Fruit fly (Drosophila melanogaster) S2 (cell line): ENCODE data around the gene CG13999.

Experiments
- CG8478 ChIP-seq: fragments of >200 bp; optimal IDR thresholded peaks from 2 replicates; lab custom pipeline; 2018
- CTCF ChIP-seq, 2 experiments: fragments of >200 bp; optimal IDR thresholded peaks; 2 replicates each; lab custom pipeline; 2018

The CG13999 gene

DNA sequence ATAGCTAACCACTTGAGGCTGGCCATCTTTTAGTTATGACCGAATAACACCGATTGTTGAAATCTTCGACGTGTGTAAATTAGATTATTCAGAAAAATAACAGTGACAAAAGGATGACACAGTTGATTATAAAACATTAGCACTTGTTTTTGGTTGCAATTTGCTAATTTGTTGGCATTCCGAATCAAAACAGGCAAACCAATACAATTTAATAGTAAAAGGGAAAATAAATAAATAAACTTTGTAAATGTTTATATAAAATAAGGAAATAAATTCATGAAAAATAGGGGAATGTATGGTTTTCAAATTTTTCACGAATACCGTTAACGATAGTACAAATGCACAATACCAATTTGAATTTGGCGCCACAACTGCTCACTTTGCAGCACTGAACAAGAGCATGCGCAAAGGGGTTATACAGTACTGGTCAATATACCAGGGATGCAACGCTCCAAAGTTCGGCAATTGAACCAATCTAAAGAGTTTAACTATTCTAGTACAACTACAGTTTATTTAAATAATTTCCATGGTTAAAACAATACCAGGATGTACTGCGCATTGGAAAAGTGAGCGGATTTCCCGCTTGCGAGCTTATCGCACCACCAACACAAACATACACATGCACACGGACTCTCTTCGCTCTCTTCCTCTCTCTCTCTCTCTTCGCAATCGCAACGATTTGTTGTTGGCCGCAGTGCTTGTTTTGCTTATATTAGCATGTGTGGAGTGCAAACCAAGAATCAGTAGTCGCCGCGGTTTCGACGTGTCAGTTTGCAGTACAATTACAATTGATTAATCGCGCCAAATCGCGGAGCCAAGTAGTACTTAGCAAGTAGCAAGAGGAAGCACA is 12.8 kb downstream of the CG13999 start, which contains the start of the genes Sfp26Ad and Gpdh1:
Sfp26Ad (minus strand) TSS at position 76 of the 850 bp plus-strand sequence.
Gpdh1 (plus strand) TSS at position 415 of the 850 bp plus-strand sequence.
- TF ChIP-seq CTCF (optimal IDR thresholded peaks at IDR 0.05; lab: Kevin White, UChicago), result no peak
- TF ChIP-seq CG8478, result no peak

DNA sequence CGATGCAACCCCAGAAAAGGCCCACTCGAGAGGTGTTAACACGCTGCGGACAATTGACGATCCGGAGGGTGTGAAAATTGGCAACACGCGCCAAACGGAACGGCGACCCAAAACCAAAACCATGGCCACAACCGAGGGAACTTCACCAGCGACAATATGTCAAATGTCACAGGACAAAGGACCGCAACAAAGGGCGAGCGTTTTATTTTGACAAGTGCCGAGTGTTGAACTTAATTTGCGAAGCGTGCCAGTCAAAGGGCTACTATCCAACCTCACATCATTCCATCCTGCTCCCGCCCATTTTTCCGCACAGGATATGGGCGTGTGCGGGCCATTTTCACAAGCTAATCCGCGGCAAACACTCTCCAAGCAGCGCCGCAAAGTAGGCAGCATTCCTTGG is 28.9 kb downstream of the CG13999 start:
- TF ChIP-seq CTCF (optimal IDR thresholded peaks at IDR 0.05; lab: Kevin White, UChicago), result no peak
- TF ChIP-seq CG8478, result no peak

DNA sequence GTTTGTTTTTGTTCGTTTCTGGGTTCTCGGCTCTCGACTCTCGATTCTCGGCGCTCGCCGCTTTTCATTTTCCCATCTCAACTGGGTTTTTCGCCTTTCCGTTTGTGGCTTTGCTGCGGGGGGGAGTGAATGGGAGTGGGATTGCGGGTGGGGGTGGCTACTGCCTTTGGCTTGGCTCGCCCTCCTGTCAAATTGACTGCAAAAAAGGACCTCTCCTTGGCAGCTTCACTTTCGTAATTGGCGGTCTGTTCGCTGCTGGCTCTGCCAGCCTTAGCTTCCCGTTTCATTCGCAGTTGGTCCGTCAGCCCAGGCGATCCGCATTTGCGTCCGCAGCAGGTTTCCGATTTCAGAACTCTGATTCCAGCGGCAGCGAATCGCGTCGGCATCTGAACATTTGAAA is 30.6 kb downstream of the CG13999 start, which contains the start of gene dsf:
dsf (plus strand) TSS at position 301 of the 400 bp plus-strand sequence.
- TF ChIP-seq CTCF (optimal IDR thresholded peaks at IDR 0.05; lab: Kevin White, UChicago) (no peak), CG8478 (no peak)

DNA sequence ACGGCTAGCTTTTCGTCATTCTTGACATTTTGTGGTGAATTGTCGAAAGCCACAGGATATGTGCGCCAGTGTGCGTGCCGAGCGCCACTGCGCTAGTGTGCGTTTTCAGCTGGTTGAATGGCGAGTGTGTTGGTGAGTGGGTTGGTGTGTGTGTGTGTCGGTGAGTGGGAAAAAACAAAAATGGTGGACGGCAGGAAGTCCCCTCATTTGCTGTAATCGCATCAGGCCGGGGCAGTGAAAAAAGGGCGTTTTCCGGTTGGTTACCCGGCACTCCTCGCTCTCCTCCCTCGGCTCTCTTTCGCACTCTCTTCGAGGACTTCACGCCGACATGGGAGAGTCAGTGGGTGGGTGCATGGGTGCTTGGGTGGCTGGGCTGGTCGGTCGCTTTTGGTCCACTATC is 31.1 kb downstream of the CG13999 start:
- TF ChIP-seq CG8478 (no peak), CTCF (optimal IDR thresholded peaks at IDR 0.05; lab: Kevin White, UChicago) (no peak)

DNA sequence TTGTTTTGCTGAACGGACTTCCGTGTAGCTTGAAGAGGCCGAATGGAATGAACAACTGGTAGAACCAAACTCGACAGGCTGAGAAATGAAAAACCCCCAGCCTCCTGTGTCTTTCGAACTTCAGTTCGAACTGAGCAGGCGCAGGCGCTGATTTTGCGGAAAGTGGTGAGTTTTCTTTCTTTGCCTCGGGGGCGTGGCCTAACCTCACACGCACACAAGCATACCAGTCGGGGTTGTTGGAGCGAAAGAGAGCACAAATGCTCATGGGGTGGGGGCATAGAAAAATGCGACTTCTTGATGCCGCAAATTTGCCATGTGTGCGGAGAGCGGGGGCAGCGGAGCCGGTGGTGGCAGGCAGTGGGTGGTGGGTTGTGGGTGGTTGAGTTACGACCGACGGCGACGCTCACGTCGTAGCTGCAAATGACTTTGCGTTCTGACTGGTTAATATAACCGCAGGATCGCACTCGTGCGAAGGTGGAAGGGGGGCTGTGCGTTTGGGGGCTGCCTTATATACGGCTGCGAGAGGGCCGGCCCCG is 32.6 kb downstream of the CG13999 start, which contains the start of gene CG9016:
CG9016 (minus strand) TSS at position 51 of the 536 bp plus-strand sequence.
- TF ChIP-seq CG8478, result no peak

DNA sequence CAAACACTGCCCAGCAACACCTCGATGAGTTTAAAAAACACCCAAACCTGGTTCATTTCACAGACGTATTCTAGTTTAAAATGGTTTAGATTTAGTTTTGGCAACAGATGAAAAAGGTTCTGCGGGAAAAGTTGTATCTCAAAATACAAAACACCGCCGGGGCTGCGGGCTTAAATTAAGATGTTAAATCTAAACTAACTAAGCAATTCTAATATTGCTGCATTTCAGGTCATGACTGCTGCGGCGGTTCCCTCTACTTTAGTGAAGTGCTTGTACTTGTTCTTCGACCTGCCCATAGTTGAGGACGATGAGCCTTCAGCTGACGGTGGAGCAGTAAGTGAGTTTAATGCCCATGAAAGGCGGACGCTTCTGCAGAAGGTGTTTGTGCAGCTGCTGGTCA is 46.1 kb downstream of the CG13999 start, which contains the start of gene CG14000:
CG14000 (minus strand) TSS at position 101 of the 400 bp plus-strand sequence.
- TF ChIP-seq CTCF (optimal IDR thresholded peaks at IDR 0.05; lab: Kevin White, UChicago), result no peak
- no peak for TF ChIP-seq CG8478

DNA sequence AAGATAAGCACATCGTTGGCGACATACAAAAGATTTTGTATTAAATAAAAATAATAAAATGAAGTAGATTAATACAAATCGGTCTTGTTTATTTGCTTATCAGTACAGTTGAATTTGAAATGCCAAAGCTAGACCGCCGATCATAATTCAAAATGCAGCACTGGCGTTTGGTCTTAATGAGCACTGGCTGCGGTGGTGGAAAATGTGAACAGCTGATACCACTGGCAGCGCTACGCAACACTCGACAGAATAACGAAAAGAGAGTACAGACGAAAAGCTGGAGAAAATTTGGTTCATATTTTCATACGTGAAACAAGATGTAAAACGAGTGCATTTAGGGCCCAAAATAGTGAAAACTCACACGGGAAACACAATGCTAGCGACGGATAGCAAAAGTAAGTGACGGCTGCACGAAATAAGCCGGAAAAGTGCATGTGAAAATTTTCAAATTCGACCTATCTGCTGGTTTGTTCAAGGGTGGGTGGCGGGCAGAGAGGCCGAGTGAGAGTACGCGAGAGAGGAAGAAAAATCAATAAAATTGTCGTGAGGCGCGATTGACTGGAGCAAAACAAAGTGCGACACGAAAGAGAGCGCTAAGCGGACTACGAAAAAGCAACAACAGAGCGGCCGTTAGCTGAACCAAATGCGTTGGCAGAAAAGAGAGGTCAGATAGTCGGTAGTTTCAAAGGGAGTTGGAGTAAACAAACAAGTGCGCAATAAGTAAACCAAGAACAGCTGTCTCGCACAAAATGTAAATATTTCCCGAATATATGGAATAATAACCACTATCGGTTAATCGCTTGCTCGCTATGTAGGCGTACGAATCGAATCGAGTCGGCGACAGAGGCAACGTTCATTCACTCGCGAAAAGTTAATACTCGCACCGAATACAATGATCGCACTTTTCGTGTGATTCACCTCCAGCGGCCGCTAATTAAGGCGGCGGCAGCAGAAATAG is 49.1 kb downstream of the CG13999 start, which contains the start of gene bchs:
bchs (plus strand) TSS at position 277 of the 958 bp plus-strand sequence.
- no peak for TF ChIP-seq CG8478
- no peak for TF ChIP-seq CTCF (optimal IDR thresholded peaks at IDR 0.05; lab: Kevin White, UChicago)
